Fruit fly (Drosophila melanogaster) whole organism, prepupa: ENCODE data around the gene CG2924.

Experiments
- Blimp-1 ChIP-seq: fragments of 200-800 bp; sonication (Bioruptor generic); optimal IDR thresholded peaks from 3 replicates; lab custom pipeline; 2017; ENCODE audit warnings: missing biosample characterization, missing genetic modification characterization, mild to moderate bottlenecking, moderate library complexity, missing genetic modification reagents
- CG10631 ChIP-seq: fragments of 200-800 bp; sonication (Bioruptor generic); optimal IDR thresholded peaks from 2 replicates; lab custom pipeline; 2016; ENCODE audit warnings: missing biosample characterization, missing genetic modification characterization
- CG10669 ChIP-seq: fragments of 200-800 bp; sonication (Bioruptor generic); optimal IDR thresholded peaks from 3 replicates; lab custom pipeline; 2018; ENCODE audit warnings: missing biosample characterization, mild to moderate bottlenecking, missing genetic modification characterization, moderate library complexity
- CG11294 ChIP-seq: fragments of 200-800 bp; sonication (Bioruptor generic); IDR thresholded peaks from 2 replicates; pipeline ENCODE4 v1.3.6; 2022; ENCODE audit warnings: missing biosample characterization, missing genetic modification characterization
- CG11762 ChIP-seq: fragments of 200-800 bp; sonication (Bioruptor generic); optimal IDR thresholded peaks from 3 replicates; lab custom pipeline; 2016; ENCODE audit warnings: missing biosample characterization, missing genetic modification characterization; ENCODE audit not compliant: insufficient read depth
- CG11902 ChIP-seq: fragments of 200-800 bp; sonication (Bioruptor generic); optimal IDR thresholded peaks from 3 replicates; lab custom pipeline; 2016; ENCODE audit warnings: missing biosample characterization, missing genetic modification characterization
- CG15336 ChIP-seq: fragments of 200-800 bp; sonication (Bioruptor generic); IDR thresholded peaks from 2 replicates; pipeline ENCODE4 v1.3.6; 2022; ENCODE audit warnings: missing biosample characterization, missing genetic modification characterization
- CG1621 ChIP-seq: fragments of 200-800 bp; sonication (Bioruptor generic); optimal IDR thresholded peaks from 3 replicates; lab custom pipeline; 2018; ENCODE audit warnings: missing biosample characterization, mild to moderate bottlenecking, missing genetic modification characterization
- CG16779 ChIP-seq: fragments of 200-800 bp; sonication (Bioruptor generic); optimal IDR thresholded peaks from 3 replicates; lab custom pipeline; 2017; ENCODE audit warnings: missing biosample characterization, mild to moderate bottlenecking, missing genetic modification characterization
- CG3032 ChIP-seq: fragments of 200-800 bp; optimal IDR thresholded peaks from 2 replicates; lab custom pipeline; 2019; ENCODE audit warnings: missing biosample characterization, mild to moderate bottlenecking, missing genetic modification characterization, moderate library complexity
- CG31627 ChIP-seq: fragments of 200-800 bp; sonication (Bioruptor generic); optimal IDR thresholded peaks from 3 replicates; lab custom pipeline; 2016; ENCODE audit warnings: missing biosample characterization, missing genetic modification characterization
- CG32006 ChIP-seq: fragments of 200-800 bp; sonication (Bioruptor generic); optimal IDR thresholded peaks from 3 replicates; lab custom pipeline; 2017; ENCODE audit warnings: missing biosample characterization, mild to moderate bottlenecking, missing genetic modification characterization
- CG34406 ChIP-seq: fragments of 200-800 bp; sonication (Bioruptor generic); optimal IDR thresholded peaks from 3 replicates; lab custom pipeline; 2016; ENCODE audit warnings: missing biosample characterization, missing genetic modification characterization
- CG6163 ChIP-seq: fragments of 200-800 bp; sonication (Bioruptor generic); IDR thresholded peaks from 3 replicates; pipeline ENCODE4 v1.3.6; 2022; ENCODE audit warnings: missing biosample characterization, missing genetic modification characterization
- CG6276 ChIP-seq: fragments of 200-800 bp; sonication (Bioruptor generic); optimal IDR thresholded peaks from 2 replicates; lab custom pipeline; 2017; ENCODE audit warnings: missing biosample characterization, mild to moderate bottlenecking, missing genetic modification characterization
- CG6792 ChIP-seq: fragments of 200-800 bp; sonication (Bioruptor generic); optimal IDR thresholded peaks from 3 replicates; lab custom pipeline; 2016; ENCODE audit warnings: missing biosample characterization, missing genetic modification characterization
- CG6808 ChIP-seq: fragments of 200-800 bp; sonication (Bioruptor generic); optimal IDR thresholded peaks from 3 replicates; lab custom pipeline; 2017; ENCODE audit warnings: missing biosample characterization, missing genetic modification characterization, mild to moderate bottlenecking, moderate library complexity, missing genetic modification reagents
- CG6854 ChIP-seq: fragments of 200-800 bp; sonication (Bioruptor generic); optimal IDR thresholded peaks from 2 replicates; lab custom pipeline; 2017; ENCODE audit warnings: missing biosample characterization, mild to moderate bottlenecking, missing genetic modification characterization
- CG8119 ChIP-seq: fragments of 200-800 bp; sonication (Bioruptor generic); IDR thresholded peaks from 3 replicates; pipeline ENCODE4 v1.3.6; 2022; ENCODE audit warnings: missing biosample characterization, missing genetic modification characterization
- CG8319 ChIP-seq: fragments of 200-800 bp; sonication (Bioruptor generic); optimal IDR thresholded peaks from 3 replicates; lab custom pipeline; 2016; ENCODE audit warnings: missing biosample characterization, missing genetic modification characterization
- CG8632 ChIP-seq: fragments of 200-800 bp; sonication (Bioruptor generic); optimal IDR thresholded peaks from 3 replicates; lab custom pipeline; 2016; ENCODE audit warnings: missing biosample characterization, missing genetic modification characterization
- CG9139 ChIP-seq: fragments of 200-800 bp; sonication (Bioruptor generic); optimal IDR thresholded peaks from 3 replicates; lab custom pipeline; 2017; ENCODE audit warnings: missing biosample characterization, mild to moderate bottlenecking, missing genetic modification characterization
- Eip75B ChIP-seq: fragments of 200-800 bp; sonication (Bioruptor generic); optimal IDR thresholded peaks from 3 replicates; lab custom pipeline; 2016; ENCODE audit warnings: missing biosample characterization, missing genetic modification characterization
- Eip78C ChIP-seq: fragments of 200-800 bp; sonication (Bioruptor generic); peaks from one replicate; lab custom pipeline; 2016; ENCODE audit warnings: missing biosample characterization, missing genetic modification characterization
- Eip93F ChIP-seq: fragments of 200-800 bp; sonication (Bioruptor generic); optimal IDR thresholded peaks from 2 replicates; lab custom pipeline; 2016; ENCODE audit warnings: missing biosample characterization, mild to moderate bottlenecking, missing genetic modification characterization
- Ets21C ChIP-seq: fragments of 200-800 bp; sonication (Bioruptor generic); optimal IDR thresholded peaks from 3 replicates; lab custom pipeline; 2016; ENCODE audit warnings: missing biosample characterization, missing genetic modification characterization
- Ets96B ChIP-seq: fragments of 200-800 bp; optimal IDR thresholded peaks from 2 replicates; lab custom pipeline; 2019; ENCODE audit warnings: missing biosample characterization, mild to moderate bottlenecking, missing genetic modification characterization, moderate library complexity
- Gug ChIP-seq: fragments of 200-800 bp; sonication (Bioruptor generic); IDR thresholded peaks from 2 replicates; pipeline ENCODE4 v1.3.6; 2022; ENCODE audit warnings: missing biosample characterization, missing genetic modification characterization
- Hr39 ChIP-seq: fragments of 200-800 bp; sonication (Bioruptor generic); optimal IDR thresholded peaks from 2 replicates; lab custom pipeline; 2016; ENCODE audit warnings: missing biosample characterization, missing genetic modification characterization
- Hr4 ChIP-seq: fragments of 200-800 bp; sonication (Bioruptor generic); optimal IDR thresholded peaks from 3 replicates; lab custom pipeline; 2016; ENCODE audit warnings: missing biosample characterization, missing genetic modification characterization
- Lpt ChIP-seq: fragments of 200-800 bp; sonication (Bioruptor generic); optimal IDR thresholded peaks from 3 replicates; lab custom pipeline; 2016; ENCODE audit warnings: missing biosample characterization, missing genetic modification characterization
- Met ChIP-seq: fragments of 200-800 bp; sonication (Bioruptor generic); optimal IDR thresholded peaks from 3 replicates; lab custom pipeline; 2016; ENCODE audit warnings: missing biosample characterization, missing genetic modification characterization
- OdsH ChIP-seq: fragments of 200-800 bp; sonication (Bioruptor generic); optimal IDR thresholded peaks from 3 replicates; lab custom pipeline; 2016; ENCODE audit warnings: missing biosample characterization, missing genetic modification characterization
- Smox ChIP-seq: fragments of 200-800 bp; sonication (Bioruptor generic); optimal IDR thresholded peaks from 3 replicates; lab custom pipeline; 2016; ENCODE audit warnings: missing biosample characterization, missing genetic modification characterization
- Sox102F ChIP-seq: fragments of 200-800 bp; sonication (Bioruptor generic); optimal IDR thresholded peaks from 2 replicates; lab custom pipeline; 2016; ENCODE audit warnings: missing biosample characterization, mild to moderate bottlenecking, missing genetic modification characterization
- Sox14 ChIP-seq: fragments of 200-800 bp; sonication (Bioruptor generic); optimal IDR thresholded peaks from 3 replicates; lab custom pipeline; 2016; ENCODE audit warnings: missing biosample characterization, missing genetic modification characterization
- Sox15 ChIP-seq: fragments of 200-800 bp; sonication (Bioruptor generic); optimal IDR thresholded peaks from 3 replicates; lab custom pipeline; 2016; ENCODE audit warnings: missing biosample characterization, missing genetic modification characterization
- acj6 ChIP-seq: fragments of 200-800 bp; sonication (Bioruptor generic); optimal IDR thresholded peaks from 3 replicates; lab custom pipeline; 2016; ENCODE audit warnings: missing biosample characterization, missing genetic modification characterization
- dac ChIP-seq: fragments of 200-800 bp; sonication (Bioruptor generic); optimal IDR thresholded peaks from 2 replicates; lab custom pipeline; 2017; ENCODE audit warnings: missing biosample characterization, mild to moderate bottlenecking, missing genetic modification characterization
- dsx ChIP-seq: fragments of 200-800 bp; optimal IDR thresholded peaks from 3 replicates; lab custom pipeline; 2019; ENCODE audit warnings: missing biosample characterization, mild to moderate bottlenecking, missing genetic modification characterization, moderate library complexity; ENCODE audit not compliant: poor library complexity, severe bottlenecking
- eg ChIP-seq: fragments of 200-800 bp; sonication (Bioruptor generic); IDR thresholded peaks from 3 replicates; pipeline ENCODE4 v1.3.6; 2022; ENCODE audit warnings: missing biosample characterization, missing genetic modification characterization
- esn ChIP-seq: fragments of 200-800 bp; sonication (Bioruptor generic); optimal IDR thresholded peaks from 2 replicates; lab custom pipeline; 2016; ENCODE audit warnings: missing biosample characterization, mild to moderate bottlenecking, missing genetic modification characterization, moderate library complexity
- fd59A ChIP-seq: fragments of 200-800 bp; sonication (Bioruptor generic); optimal IDR thresholded peaks from 2 replicates; lab custom pipeline; 2017; ENCODE audit warnings: missing biosample characterization, mild to moderate bottlenecking, missing genetic modification characterization, missing genetic modification reagents
- fd85E ChIP-seq: fragments of 200-800 bp; sonication (Bioruptor generic); optimal IDR thresholded peaks from 3 replicates; lab custom pipeline; 2016; ENCODE audit warnings: missing biosample characterization, missing genetic modification characterization
- fkh ChIP-seq: fragments of 200-800 bp; sonication (Bioruptor generic); optimal IDR thresholded peaks from 3 replicates; lab custom pipeline; 2017; ENCODE audit warnings: missing biosample characterization, mild to moderate bottlenecking, missing genetic modification characterization, moderate library complexity
- pdm3 ChIP-seq: fragments of 200-800 bp; sonication (Bioruptor generic); optimal IDR thresholded peaks from 3 replicates; lab custom pipeline; 2016; ENCODE audit warnings: missing biosample characterization, missing genetic modification characterization
- spab ChIP-seq: fragments of 200-800 bp; sonication (Bioruptor generic); optimal IDR thresholded peaks from 2 replicates; lab custom pipeline; 2017; ENCODE audit warnings: missing biosample characterization, mild to moderate bottlenecking, missing genetic modification characterization, missing genetic modification reagents
- svp ChIP-seq: fragments of 200-800 bp; sonication (Bioruptor generic); peaks from one replicate; lab custom pipeline; 2016; ENCODE audit warnings: missing biosample characterization, missing genetic modification characterization
- topi ChIP-seq: fragments of 200-800 bp; sonication (Bioruptor generic); optimal IDR thresholded peaks from 3 replicates; lab custom pipeline; 2016; ENCODE audit warnings: missing biosample characterization, missing genetic modification characterization

Gene CG2924

dm6 chrX:2294474-2295434 lies 24.2 kb upstream of the CG2924 start:
- peak; percentile 39 for TF ChIP-seq CG6276
- no peak for TF ChIP-seq dac (GFP tag; lab: Kevin White, UChicago)
- TF ChIP-seq pdm3 (GFP tag; lab: Kevin White, UChicago), result peak; percentile 40
- TF ChIP-seq Sox15 (GFP tag; lab: Kevin White, UChicago), result no peak
- TF ChIP-seq Eip75B, result peak; percentile 78
- peak; percentile 59 for TF ChIP-seq CG31627 (GFP tag; lab: Kevin White, UChicago)
- no peak for TF ChIP-seq Eip93F (GFP tag; lab: Kevin White, UChicago)
- peak; percentile 54 for TF ChIP-seq acj6 (GFP tag; lab: Kevin White, UChicago)
- TF ChIP-seq Gug (GFP tag; lab: Robert Waterston, UW), result peak; percentile 28; the same call in 1 of the 2 replicates
- peak; percentile 53 for TF ChIP-seq CG6792 (GFP tag; lab: Kevin White, UChicago)
- peak; percentile 33 for TF ChIP-seq CG3032
- TF ChIP-seq CG10631 (GFP tag; lab: Kevin White, UChicago), result peak; percentile 58
- TF ChIP-seq CG16779 (tag; lab: Kevin White, UChicago), result peak; percentile 46
- peak; percentile 70; the same call in 2 of the 3 replicates for TF ChIP-seq eg
- no peak for TF ChIP-seq CG11762 (GFP tag; lab: Kevin White, UChicago)
- peak; percentile 80 for TF ChIP-seq Eip78C (GFP tag; lab: Kevin White, UChicago)
- TF ChIP-seq CG11294 (GFP tag; lab: Robert Waterston, UW), result peak; percentile 30; the same call in 1 of the 2 replicates
- TF ChIP-seq CG9139 (GFP tag; lab: Kevin White, UChicago), result no peak
- TF ChIP-seq dsx, result peak; percentile 44
- TF ChIP-seq fd59A (GFP tag; lab: Kevin White, UChicago), result no peak
- TF ChIP-seq esn (GFP tag; lab: Kevin White, UChicago), result peak; percentile 64
- peak; percentile 64 for TF ChIP-seq fkh (GFP tag; lab: Kevin White, UChicago)
- TF ChIP-seq CG34406, result peak; percentile 67
- TF ChIP-seq Hr4 (GFP tag; lab: Kevin White, UChicago), result peak; percentile 42
- TF ChIP-seq svp (GFP tag; lab: Kevin White, UChicago), result peak; percentile 90
- TF ChIP-seq CG6854 (GFP tag; lab: Kevin White, UChicago), result peak; percentile 38
- peak; percentile 37 for TF ChIP-seq CG8319
- peak; percentile 74 for TF ChIP-seq Met (GFP tag; lab: Kevin White, UChicago)
- TF ChIP-seq CG32006 (GFP tag; lab: Kevin White, UChicago), result peak; percentile 53
- TF ChIP-seq Lpt, result peak; percentile 58
- TF ChIP-seq CG15336, result peak; percentile 21; the same call in 1 of the 2 replicates
- TF ChIP-seq CG8119 (GFP tag; lab: Robert Waterston, UW), result peak; percentile 59; the same call in 2 of the 3 replicates
- peak; percentile 24 for TF ChIP-seq CG11902
- peak; percentile 19 for TF ChIP-seq CG8632 (GFP tag; lab: Kevin White, UChicago)
- TF ChIP-seq Smox (GFP tag; lab: Kevin White, UChicago), result peak; percentile 60
- no peak for TF ChIP-seq CG6808 (GFP tag; lab: Kevin White, UChicago)
- TF ChIP-seq Sox102F (GFP tag; lab: Kevin White, UChicago), result peak; percentile 67
- peak; percentile 69 for TF ChIP-seq Hr39
- peak; percentile 27 for TF ChIP-seq Ets96B (tag; lab: Kevin White, UChicago)
- peak; percentile 20 for TF ChIP-seq Ets21C (GFP tag; lab: Kevin White, UChicago)
- peak; percentile 54 for TF ChIP-seq CG6163 (GFP tag; lab: Robert Waterston, UW)
- peak; percentile 39 for TF ChIP-seq OdsH (GFP tag; lab: Kevin White, UChicago)
- TF ChIP-seq Sox14, result peak; percentile 89
- no peak for TF ChIP-seq Blimp-1 (GFP tag; lab: Kevin White, UChicago)
- TF ChIP-seq topi (GFP tag; lab: Kevin White, UChicago), result peak; percentile 65
- peak; percentile 20 for TF ChIP-seq spab (GFP tag; lab: Kevin White, UChicago)
- TF ChIP-seq CG10669 (GFP tag; lab: Kevin White, UChicago), result peak; percentile 54
- no peak for TF ChIP-seq fd85E (GFP tag; lab: Kevin White, UChicago)
- TF ChIP-seq CG1621 (tag; lab: Kevin White, UChicago), result peak; percentile 28
